Worm (Caenorhabditis elegans): ENCODE data around the gene clec-40.

clec-40 gene

ce11 chrV:16794828-16795354 lies 46.0 kb downstream of the clec-40 start, which contains the start of the genes ctps-1 and pus-1:
TSS of gene ctps-1 (plus strand) at chrV:16794878.
TSS of gene pus-1 (minus strand) at chrV:16794952.
- TF ChIP-seq ztf-11 (tag; optimal IDR thresholded peaks at IDR 0.05) (no peak), ceh-43 (GFP tag; optimal IDR thresholded peaks at IDR 0.05) (no peak), nhr-237 (tag; optimal IDR thresholded peaks at IDR 0.05) (no peak), ham-2 (GFP tag; optimal IDR thresholded peaks at IDR 0.05) (no peak), unc-39 (tag; optimal IDR thresholded peaks at IDR 0.05) (no peak), lin-13 (tag; optimal IDR thresholded peaks at IDR 0.05) (peak; percentile 65), unc-62 (GFP tag; optimal IDR thresholded peaks at IDR 0.05) (no peak), ceh-83 (GFP tag; optimal IDR thresholded peaks at IDR 0.05) (no peak), sem-2 (GFP tag; optimal IDR thresholded peaks at IDR 0.05) (no peak), nhr-76 (tag; optimal IDR thresholded peaks at IDR 0.05) (no peak), mep-1 (tag; optimal IDR thresholded peaks at IDR 0.05) (peak; percentile 15), drap-1 (GFP tag; optimal IDR thresholded peaks at IDR 0.05) (peak; percentile 30), hlh-1 (tag; optimal IDR thresholded peaks at IDR 0.05) (no peak), bed-3 (GFP tag; optimal IDR thresholded peaks at IDR 0.05) (no peak), pha-4 (tag; optimal IDR thresholded peaks at IDR 0.05) (peak; percentile 47), elt-3 (tag; optimal IDR thresholded peaks at IDR 0.05) (no peak), lsy-2 (tag; optimal IDR thresholded peaks at IDR 0.05) (peak; percentile 52), snpc-4 (tag; optimal IDR thresholded peaks at IDR 0.05) (no peak), sptf-1 (tag; optimal IDR thresholded peaks at IDR 0.05) (no peak), blmp-1 (tag; optimal IDR thresholded peaks at IDR 0.05) (no peak), flh-1 (GFP tag; optimal IDR thresholded peaks at IDR 0.05) (no peak), nhr-12 (tag; optimal IDR thresholded peaks at IDR 0.05) (no peak), ces-1 (GFP tag; optimal IDR thresholded peaks at IDR 0.05) (peak; percentile 23), M03D4.4 (tag; optimal IDR thresholded peaks at IDR 0.05) (no peak)

- TF ChIP-seq nhr-237 (tag; optimal IDR thresholded peaks at IDR 0.05) (no peak), unc-39 (tag; optimal IDR thresholded peaks at IDR 0.05) (no peak), elt-1 (tag; optimal IDR thresholded peaks at IDR 0.05; ENCODE audit: borderline replicate concordance, insufficient read depth) (no peak), zip-8 (tag; optimal IDR thresholded peaks at IDR 0.05) (no peak), nhr-76 (tag; optimal IDR thresholded peaks at IDR 0.05) (no peak), hlh-1 (tag; optimal IDR thresholded peaks at IDR 0.05) (no peak), sptf-1 (tag; optimal IDR thresholded peaks at IDR 0.05) (no peak)
These were observed 46.8 kb downstream of the clec-40 start for ce11 chrV:16794079-16794478.

DNA sequence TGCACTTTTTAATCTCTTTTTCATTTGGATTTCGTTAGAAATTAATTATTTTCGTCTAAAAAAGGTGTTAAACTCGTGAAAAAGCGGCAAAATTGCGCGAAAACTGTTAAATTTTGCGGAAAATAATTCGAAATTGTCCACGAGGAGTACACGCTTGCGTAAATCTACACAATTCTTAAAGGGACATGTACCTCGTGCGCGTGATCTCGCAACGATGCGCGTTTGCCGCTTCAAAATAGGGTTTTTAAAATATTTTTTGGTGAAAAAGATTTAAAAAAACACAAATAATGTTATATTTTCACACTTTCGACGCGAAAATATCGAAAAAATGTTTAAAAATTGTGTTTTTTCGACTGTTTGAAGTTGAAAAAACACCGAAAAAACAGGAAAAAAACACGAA lies 47.5 kb downstream of the clec-40 start:
- TF ChIP-seq hlh-1 (tag; optimal IDR thresholded peaks at IDR 0.05) (no peak), M03D4.4 (tag; optimal IDR thresholded peaks at IDR 0.05) (no peak), flh-1 (GFP tag; optimal IDR thresholded peaks at IDR 0.05) (no peak), nhr-237 (tag; optimal IDR thresholded peaks at IDR 0.05) (no peak), ces-1 (GFP tag; optimal IDR thresholded peaks at IDR 0.05) (no peak), elt-3 (tag; optimal IDR thresholded peaks at IDR 0.05) (no peak), tbx-8 (GFP tag; optimal IDR thresholded peaks at IDR 0.05) (no peak), nhr-2 (tag; optimal IDR thresholded peaks at IDR 0.05) (no peak), snpc-4 (tag; optimal IDR thresholded peaks at IDR 0.05) (no peak), nhr-76 (tag; optimal IDR thresholded peaks at IDR 0.05) (no peak), drap-1 (GFP tag; optimal IDR thresholded peaks at IDR 0.05) (no peak), sem-2 (GFP tag; optimal IDR thresholded peaks at IDR 0.05) (no peak), pha-4 (tag; optimal IDR thresholded peaks at IDR 0.05) (no peak), elt-1 (tag; optimal IDR thresholded peaks at IDR 0.05; ENCODE audit: borderline replicate concordance, insufficient read depth) (no peak), ham-2 (GFP tag; optimal IDR thresholded peaks at IDR 0.05) (no peak)

DNA sequence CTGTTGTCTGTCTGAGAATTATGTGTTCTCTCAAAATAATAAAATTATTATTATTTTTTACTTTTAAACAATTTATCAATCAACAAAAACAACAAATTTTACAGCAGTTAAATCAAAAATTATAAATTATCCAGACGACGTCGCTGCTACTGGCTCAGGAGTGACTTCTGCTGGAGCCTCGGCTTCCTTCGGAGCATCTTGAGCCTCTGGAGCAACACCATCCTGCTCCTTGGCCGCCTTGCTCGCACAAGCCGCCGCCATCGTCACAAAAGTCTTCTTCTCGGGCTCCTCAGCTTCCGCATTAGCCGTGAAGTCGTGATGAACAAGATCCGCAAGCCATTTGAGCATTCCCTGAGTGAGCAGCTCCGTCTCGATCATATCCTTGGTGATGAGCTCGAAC lies 48.1 kb downstream of the clec-40 start:
- TF ChIP-seq ceh-43 (GFP tag; optimal IDR thresholded peaks at IDR 0.05), result no peak
- TF ChIP-seq lsy-2 (tag; optimal IDR thresholded peaks at IDR 0.05), result no peak
- TF ChIP-seq tbx-8 (GFP tag; optimal IDR thresholded peaks at IDR 0.05), result no peak
- TF ChIP-seq lin-13 (tag; optimal IDR thresholded peaks at IDR 0.05), result no peak
- no peak for TF ChIP-seq ceh-83 (GFP tag; optimal IDR thresholded peaks at IDR 0.05)
- TF ChIP-seq snpc-4 (tag; optimal IDR thresholded peaks at IDR 0.05), result no peak
- no peak for TF ChIP-seq mls-2 (tag; optimal IDR thresholded peaks at IDR 0.05)
- no peak for TF ChIP-seq sptf-1 (tag; optimal IDR thresholded peaks at IDR 0.05)
- no peak for TF ChIP-seq bed-3 (GFP tag; optimal IDR thresholded peaks at IDR 0.05)
- no peak for TF ChIP-seq blmp-1 (tag; optimal IDR thresholded peaks at IDR 0.05)
- no peak for TF ChIP-seq M03D4.4 (tag; optimal IDR thresholded peaks at IDR 0.05)
- TF ChIP-seq ham-2 (GFP tag; optimal IDR thresholded peaks at IDR 0.05), result no peak
- TF ChIP-seq mep-1 (tag; optimal IDR thresholded peaks at IDR 0.05), result no peak
- TF ChIP-seq lin-32 (GFP tag; optimal IDR thresholded peaks at IDR 0.05), result no peak

Data from whole organism, mixed stage, embryonic.